Fruit fly (Drosophila melanogaster): ENCODE data around the gene CG7579.
A peak's percentile ranks its signal among the peaks of the same experiment; 100 is the strongest.

The CG7579 gene

dm6 chr3L:15672800-15673199 is 10.4 kb downstream of the CG7579 start:
- TF ChIP-seq achi (GFP tag; optimal IDR thresholded peaks at IDR 0.05) (no peak), CG34406 (GFP tag; optimal IDR thresholded peaks at IDR 0.05) (no peak), Gug (GFP tag; IDR thresholded peaks at IDR 0.05) (no peak), CG11902 (GFP tag; optimal IDR thresholded peaks at IDR 0.05) (no peak), Eip78C (GFP tag) (peak; percentile 43), CG8319 (GFP tag; optimal IDR thresholded peaks at IDR 0.05) (no peak), esn (GFP tag; optimal IDR thresholded peaks at IDR 0.05) (peak; percentile 4), CG6276 (GFP tag; optimal IDR thresholded peaks at IDR 0.05) (no peak), CG8119 (GFP tag; IDR thresholded peaks at IDR 0.05) (no peak), Eip93F (GFP tag; optimal IDR thresholded peaks at IDR 0.05) (no peak), dac (GFP tag; optimal IDR thresholded peaks at IDR 0.05) (no peak), CG11294 (GFP tag; IDR thresholded peaks at IDR 0.05) (no peak), ss (GFP tag; optimal IDR thresholded peaks at IDR 0.05) (no peak), fd85E (GFP tag; optimal IDR thresholded peaks at IDR 0.05) (no peak), acj6 (GFP tag; optimal IDR thresholded peaks at IDR 0.05) (peak; percentile 6), CG10631 (GFP tag; optimal IDR thresholded peaks at IDR 0.05) (no peak), CG6854 (GFP tag; optimal IDR thresholded peaks at IDR 0.05) (no peak), spab (GFP tag; optimal IDR thresholded peaks at IDR 0.05) (no peak)

DNA sequence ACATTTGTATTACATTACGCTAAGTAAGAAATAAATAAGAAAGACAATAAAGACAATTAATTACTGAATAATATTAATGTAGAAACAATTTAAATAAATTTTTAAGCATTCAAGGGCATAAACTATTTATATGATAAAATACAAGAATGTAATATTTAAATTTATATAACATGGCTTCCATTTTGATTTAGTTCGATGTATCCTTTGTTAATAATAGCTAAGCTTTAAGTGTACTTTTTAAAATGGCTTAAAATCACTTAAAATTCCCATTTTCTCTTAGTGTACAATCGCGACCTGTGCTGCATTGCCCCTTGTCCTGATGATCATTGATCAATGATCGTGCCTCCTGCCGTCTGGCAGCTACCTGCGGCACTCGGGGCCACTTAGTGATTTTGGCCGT is 12.8 kb downstream of the CG7579 start:
- no peak for TF ChIP-seq CG11294 (GFP tag; IDR thresholded peaks at IDR 0.05)
- no peak for TF ChIP-seq CG6163 (GFP tag; IDR thresholded peaks at IDR 0.05)
- TF ChIP-seq CG31627 (GFP tag; optimal IDR thresholded peaks at IDR 0.05): no peak
- no peak for TF ChIP-seq Lpt (GFP tag; optimal IDR thresholded peaks at IDR 0.05)
- peak; percentile 17 for TF ChIP-seq topi (GFP tag; optimal IDR thresholded peaks at IDR 0.05)
- peak; percentile 3 for TF ChIP-seq vri (GFP tag; optimal IDR thresholded peaks at IDR 0.05)
- no peak for TF ChIP-seq pdm3 (GFP tag; optimal IDR thresholded peaks at IDR 0.05)
- TF ChIP-seq CG32006 (GFP tag; optimal IDR thresholded peaks at IDR 0.05): no peak
- no peak for TF ChIP-seq Sox14 (GFP tag; optimal IDR thresholded peaks at IDR 0.05)
- no peak for TF ChIP-seq Sox102F (GFP tag; optimal IDR thresholded peaks at IDR 0.05)
- no peak for TF ChIP-seq Ets96B (tag; optimal IDR thresholded peaks at IDR 0.05)
- peak; percentile 38 for TF ChIP-seq esn (GFP tag; optimal IDR thresholded peaks at IDR 0.05)
- peak; percentile 78 for TF ChIP-seq svp (GFP tag)
- no peak for TF ChIP-seq CG11902 (GFP tag; optimal IDR thresholded peaks at IDR 0.05)
- TF ChIP-seq Hr4 (GFP tag; optimal IDR thresholded peaks at IDR 0.05): no peak
- TF ChIP-seq CG8632 (GFP tag; optimal IDR thresholded peaks at IDR 0.05): no peak
- no peak for TF ChIP-seq CG16779 (tag; optimal IDR thresholded peaks at IDR 0.05)
- TF ChIP-seq Hr38 (GFP tag; optimal IDR thresholded peaks at IDR 0.05): no peak
- no peak for TF ChIP-seq Gug (GFP tag; IDR thresholded peaks at IDR 0.05)
- no peak for TF ChIP-seq fd85E (GFP tag; optimal IDR thresholded peaks at IDR 0.05)
- no peak for TF ChIP-seq spab (GFP tag; optimal IDR thresholded peaks at IDR 0.05)
- TF ChIP-seq Met (GFP tag; optimal IDR thresholded peaks at IDR 0.05): peak; percentile 21
- TF ChIP-seq CG34406 (GFP tag; optimal IDR thresholded peaks at IDR 0.05): peak; percentile 47
- peak; percentile 48 for TF ChIP-seq Eip78C (GFP tag)
- peak; percentile 2 for TF ChIP-seq acj6 (GFP tag; optimal IDR thresholded peaks at IDR 0.05)
- no peak for TF ChIP-seq eg (GFP tag; IDR thresholded peaks at IDR 0.05)
- no peak for TF ChIP-seq CG10669 (GFP tag; optimal IDR thresholded peaks at IDR 0.05)
- no peak for TF ChIP-seq fkh (GFP tag; optimal IDR thresholded peaks at IDR 0.05)
- TF ChIP-seq CG3032 (tag; optimal IDR thresholded peaks at IDR 0.05): no peak
- no peak for TF ChIP-seq salr (GFP tag; optimal IDR thresholded peaks at IDR 0.05)
- TF ChIP-seq CG10631 (GFP tag; optimal IDR thresholded peaks at IDR 0.05): peak; percentile 21
- no peak for TF ChIP-seq CG11762 (GFP tag; optimal IDR thresholded peaks at IDR 0.05; ENCODE audit: insufficient read depth)
- TF ChIP-seq Ets21C (GFP tag; optimal IDR thresholded peaks at IDR 0.05): no peak
- no peak for TF ChIP-seq fd59A (GFP tag; optimal IDR thresholded peaks at IDR 0.05)
- TF ChIP-seq CG9139 (GFP tag; optimal IDR thresholded peaks at IDR 0.05): no peak
- no peak for TF ChIP-seq Hr39 (GFP tag; optimal IDR thresholded peaks at IDR 0.05)
- no peak for TF ChIP-seq net (GFP tag; optimal IDR thresholded peaks at IDR 0.05)
- TF ChIP-seq CG6276 (GFP tag; optimal IDR thresholded peaks at IDR 0.05): no peak
- no peak for TF ChIP-seq lz (GFP tag; optimal IDR thresholded peaks at IDR 0.05)
- TF ChIP-seq cyc (GFP tag; optimal IDR thresholded peaks at IDR 0.05): peak; percentile 9
- TF ChIP-seq CG15336 (GFP tag; IDR thresholded peaks at IDR 0.05): no peak
- TF ChIP-seq CG1621 (tag; optimal IDR thresholded peaks at IDR 0.05): no peak
- TF ChIP-seq CG7368 (GFP tag; optimal IDR thresholded peaks at IDR 0.05): no peak
- no peak for TF ChIP-seq Eip93F (GFP tag; optimal IDR thresholded peaks at IDR 0.05)
- TF ChIP-seq CG6854 (GFP tag; optimal IDR thresholded peaks at IDR 0.05): no peak
